Worm (Caenorhabditis elegans): Measurements from ENCODE around the gene T07D3.9.

T07D3.9 gene

ce11 chrII:880666-881226, 20.0 kb downstream of the T07D3.9 start:
- no peak for TF ChIP-seq spr-1 (tag; optimal IDR thresholded peaks at IDR 0.05)
- peak; percentile 47 for TF ChIP-seq hlh-11 (tag; optimal IDR thresholded peaks at IDR 0.05)
- peak; percentile 9 for TF ChIP-seq dve-1 (tag; optimal IDR thresholded peaks at IDR 0.05; ENCODE audit: insufficient read depth)
- no peak for TF ChIP-seq nhr-10 (tag; optimal IDR thresholded peaks at IDR 0.05)
- peak; percentile 20 for TF ChIP-seq lin-13 (GFP tag; optimal IDR thresholded peaks at IDR 0.05)
- peak; percentile 71 for TF ChIP-seq dmd-6 (GFP tag; IDR thresholded peaks at IDR 0.05)
- TF ChIP-seq php-3 (GFP tag; IDR thresholded peaks at IDR 0.05): no peak
- TF ChIP-seq unc-62 (GFP tag; optimal IDR thresholded peaks at IDR 0.05 in 1 of 2): peak in 1 of 2 experiments; percentile 99
- no peak for TF ChIP-seq unc-62 (tag; optimal IDR thresholded peaks at IDR 0.05)
- TF ChIP-seq nhr-77 (tag; optimal IDR thresholded peaks at IDR 0.05): peak; percentile 11
- no peak for TF ChIP-seq nhr-41 (GFP tag; IDR thresholded peaks at IDR 0.05)
- peak; percentile 54 for TF ChIP-seq nhr-28 (tag; optimal IDR thresholded peaks at IDR 0.05)
- TF ChIP-seq daf-16 (GFP tag; optimal IDR thresholded peaks at IDR 0.05): no peak
- TF ChIP-seq daf-16 (tag; optimal IDR thresholded peaks at IDR 0.05): peak; percentile 42
- TF ChIP-seq pqm-1 (tag; optimal IDR thresholded peaks at IDR 0.05): peak; percentile 87

ce11 chrII:875739-876138, 25.0 kb downstream of the T07D3.9 start:
- TF ChIP-seq ZK337.2 (GFP tag; IDR thresholded peaks at IDR 0.05) (no peak), ZK546.5 (tag; optimal IDR thresholded peaks at IDR 0.05) (no peak), saeg-2 (GFP tag; IDR thresholded peaks at IDR 0.05) (0 out of 2 replicates have a peak, but pooled peaks have one; percentile 6), set-16 (GFP tag; IDR thresholded peaks at IDR 0.05) (peak; percentile 80)

- TF ChIP-seq mes-2 (tag; optimal IDR thresholded peaks at IDR 0.05; ENCODE audit: poor library complexity, severe bottlenecking) (peak; percentile 48), ztf-11 (tag; optimal IDR thresholded peaks at IDR 0.05) (no peak), nhr-11 (tag; optimal IDR thresholded peaks at IDR 0.05) (no peak), ZK337.2 (GFP tag; IDR thresholded peaks at IDR 0.05) (no peak), duxl-1 (tag; optimal IDR thresholded peaks at IDR 0.05; ENCODE audit: poor library complexity) (peak; percentile 28), dpl-1 (GFP tag; optimal IDR thresholded peaks at IDR 0.05) (peak; percentile 57), F10B5.3 (tag; optimal IDR thresholded peaks at IDR 0.05) (no peak), F44E2.7 (GFP tag; IDR thresholded peaks at IDR 0.05) (no peak), mxl-2 (GFP tag; conservative IDR thresholded peaks at IDR 0.05) (0 out of 2 replicates have a peak, but pooled peaks have one; percentile 8), spr-3 (GFP tag; optimal IDR thresholded peaks at IDR 0.05) (no peak), jun-1 (tag; optimal IDR thresholded peaks at IDR 0.05) (no peak), attf-4 (tag; optimal IDR thresholded peaks at IDR 0.05) (no peak), lir-3 (tag; optimal IDR thresholded peaks at IDR 0.05) (no peak), F37D6.2 (tag; optimal IDR thresholded peaks at IDR 0.05) (no peak), ZK546.5 (tag; optimal IDR thresholded peaks at IDR 0.05) (no peak), nhr-102 (tag; optimal IDR thresholded peaks at IDR 0.05) (no peak), ama-1 (optimal IDR thresholded peaks at IDR 0.05) (no peak), spr-1 (tag; optimal IDR thresholded peaks at IDR 0.05) (no peak), nhr-28 (tag; optimal IDR thresholded peaks at IDR 0.05) (peak; percentile 12), nhr-237 (tag; optimal IDR thresholded peaks at IDR 0.05) (no peak), daf-16 (GFP tag; optimal IDR thresholded peaks at IDR 0.05) (no peak), daf-16 (tag; optimal IDR thresholded peaks at IDR 0.05) (peak; percentile 13), lin-38 (GFP tag; IDR thresholded peaks at IDR 0.05) (no peak), ztf-7 (tag; optimal IDR thresholded peaks at IDR 0.05) (no peak), zfp-3 (GFP tag; conservative IDR thresholded peaks at IDR 0.05) (no peak), sdz-12 (GFP tag; optimal IDR thresholded peaks at IDR 0.05) (no peak), R02D3.7 (tag; optimal IDR thresholded peaks at IDR 0.05) (no peak), snpc-4 (tag; optimal IDR thresholded peaks at IDR 0.05) (no peak), ceh-20 (GFP tag; IDR thresholded peaks at IDR 0.05) (no peak), nhr-42 (GFP tag; IDR thresholded peaks at IDR 0.05) (no peak), lin-15B (tag; optimal IDR thresholded peaks at IDR 0.05) (no peak), unc-62 (GFP tag; optimal IDR thresholded peaks at IDR 0.05 in 1 of 2) (peak in 1 of 2 experiments; percentile 82), unc-62 (tag; optimal IDR thresholded peaks at IDR 0.05) (no peak), pqm-1 (tag; optimal IDR thresholded peaks at IDR 0.05) (peak; percentile 37), dve-1 (tag; optimal IDR thresholded peaks at IDR 0.05; ENCODE audit: insufficient read depth) (peak; percentile 43), dmd-8 (GFP tag; IDR thresholded peaks at IDR 0.05) (no peak), lin-29 (GFP tag; IDR thresholded peaks at IDR 0.05) (no peak)
These were observed 27.5 kb downstream of the T07D3.9 start, which contains the start of gene alg-2 for ce11 chrII:872993-873787. TSS of gene alg-2 (plus strand) at chrII:873212.

All from whole organism, L4 larva.